Fruit fly (Drosophila melanogaster) whole organism, adult: ENCODE results near the gene CG9372.

Source experiments
- CG11617 ChIP-seq: fragments of 200-800 bp; sonication (Bioruptor generic); optimal IDR thresholded peaks from 2 replicates; lab custom pipeline; 2017; ENCODE audit warnings: mild to moderate bottlenecking, missing biosample characterization, missing genetic modification reagents, missing genetic modification characterization
- CG12768 ChIP-seq: fragments of 200-800 bp; sonication (Bioruptor generic); optimal IDR thresholded peaks from 2 replicates; lab custom pipeline; 2017; ENCODE audit warnings: missing biosample characterization, missing genetic modification characterization, mild to moderate bottlenecking, moderate library complexity, missing genetic modification reagents
- CG14711 ChIP-seq: fragments of 200-800 bp; sonication (Bioruptor generic); optimal IDR thresholded peaks from 2 replicates; lab custom pipeline; 2018; ENCODE audit warnings: missing biosample characterization, mild to moderate bottlenecking, missing genetic modification characterization, moderate library complexity
- CG1620 ChIP-seq: fragments of 200-800 bp; sonication (Bioruptor generic); optimal IDR thresholded peaks from 2 replicates; lab custom pipeline; 2016; ENCODE audit warnings: missing biosample characterization, missing genetic modification characterization
- CG7045 ChIP-seq: fragments of 200-800 bp; sonication (Bioruptor generic); optimal IDR thresholded peaks from 2 replicates; lab custom pipeline; 2017; ENCODE audit warnings: missing biosample characterization, mild to moderate bottlenecking, missing genetic modification characterization
- CG7101 ChIP-seq: fragments of 200-800 bp; sonication (Bioruptor generic); optimal IDR thresholded peaks from 2 replicates; lab custom pipeline; 2018; ENCODE audit warnings: missing biosample characterization, mild to moderate bottlenecking, missing genetic modification characterization, moderate library complexity
- cic ChIP-seq: fragments of 200-800 bp; sonication (Bioruptor generic); optimal IDR thresholded peaks from 2 replicates; lab custom pipeline; 2017; ENCODE audit warnings: missing biosample characterization, mild to moderate bottlenecking, missing genetic modification characterization, moderate library complexity
- kay ChIP-seq: fragments of 200-800 bp; sonication (Bioruptor generic); peaks from one replicate; lab custom pipeline; 2016; ENCODE audit warnings: missing biosample characterization, missing genetic modification characterization, borderline replicate concordance
- ovo ChIP-seq: fragments of 200-800 bp; sonication (Bioruptor generic); optimal IDR thresholded peaks from 2 replicates; lab custom pipeline; 2016; ENCODE audit warnings: missing biosample characterization, missing genetic modification characterization
- pad ChIP-seq: fragments of 200-800 bp; sonication (Bioruptor generic); optimal IDR thresholded peaks from 3 replicates; lab custom pipeline; 2017; ENCODE audit warnings: missing biosample characterization, missing genetic modification characterization, mild to moderate bottlenecking, moderate library complexity, missing genetic modification reagents
- toe ChIP-seq: fragments of 200-800 bp; sonication (Bioruptor generic); optimal IDR thresholded peaks from 2 replicates; lab custom pipeline; 2016; ENCODE audit warnings: missing biosample characterization, missing genetic modification characterization

dm6 chr3L:19635478-19635996 is 29.5 kb downstream of the CG9372 start, which contains the start of gene wnd:
- TF ChIP-seq CG7045 (GFP tag; lab: Kevin White, UChicago) (no peak), CG14711 (tag; lab: Kevin White, UChicago) (no peak), CG12768 (GFP tag; lab: Kevin White, UChicago) (no peak), CG11617 (no peak), kay (GFP tag; lab: Kevin White, UChicago) (no peak), CG7101 (tag; lab: Kevin White, UChicago) (no peak), CG1620 (GFP tag; lab: Kevin White, UChicago) (no peak), ovo (GFP tag; lab: Kevin White, UChicago) (no peak), cic (GFP tag; lab: Kevin White, UChicago) (no peak), pad (GFP tag; lab: Kevin White, UChicago) (no peak), toe (no peak)
